Worm (Caenorhabditis elegans) whole organism, young adult: ENCODE results near the gene str-208.

ENCODE experiments used
- D2030.7 ChIP-seq: fragments of 200-800 bp; sonication (Bioruptor generic); IDR thresholded peaks from 2 replicates; pipeline ENCODE4 v1.3.6; 2022; ENCODE audit warnings: missing genetic modification reagents, missing genetic modification characterization, missing compliant biosample characterization
- F37B4.10 ChIP-seq: fragments of 200-800 bp; sonication (Bioruptor generic); IDR thresholded peaks from 2 replicates; pipeline ENCODE4 v1.3.6; 2022; ENCODE audit warnings: missing genetic modification characterization, missing compliant biosample characterization
- F49E8.2 ChIP-seq: sonication (generic microtip); optimal IDR thresholded peaks from 3 replicates; lab custom pipeline; 2017; ENCODE audit warnings: missing genetic modification characterization, mild to moderate bottlenecking, missing compliant biosample characterization, antibody characterized with exemption, moderate library complexity; ENCODE audit not compliant: insufficient read depth
- F57C9.4 ChIP-seq: sonication (generic microtip); optimal IDR thresholded peaks from 2 replicates; lab custom pipeline; 2017; ENCODE audit warnings: mild to moderate bottlenecking, missing genetic modification characterization, missing compliant biosample characterization
- Y53F4B.3 ChIP-seq: fragments of 200-800 bp; sonication (Bioruptor generic); IDR thresholded peaks from 2 replicates; pipeline ENCODE4 v1.3.6; 2022; ENCODE audit warnings: missing genetic modification reagents, missing genetic modification characterization, missing compliant biosample characterization
- Y56A3A.18 ChIP-seq: fragments of 200-800 bp; sonication (Bioruptor generic); IDR thresholded peaks from 2 replicates; pipeline ENCODE4 v1.3.6; 2022; ENCODE audit warnings: missing genetic modification reagents, missing genetic modification characterization, missing compliant biosample characterization
- athp-1 ChIP-seq: sonication (generic microtip); optimal IDR thresholded peaks from 2 replicates; lab custom pipeline; 2017; ENCODE audit warnings: mild to moderate bottlenecking, missing genetic modification characterization, missing compliant biosample characterization
- bed-1 ChIP-seq: fragments of 200-800 bp; sonication (Bioruptor generic); IDR thresholded peaks from 2 replicates; pipeline ENCODE4 v1.3.6; 2022; ENCODE audit warnings: missing genetic modification reagents, missing genetic modification characterization, missing compliant biosample characterization
- cebp-1 ChIP-seq, 2 experiments: fragments of 200-800 bp in 1 of 2; sonication (Bioruptor generic) in 1 of 2; sonication (generic microtip) in 1 of 2; IDR thresholded peaks in 1 of 2; optimal IDR thresholded peaks in 1 of 2; 2 replicates each; pipeline versions ENCODE4 v1.3.6 to Lab custom; 2017 to 2022; ENCODE audit warnings: missing compliant biosample characterization in 2 of 2, missing genetic modification characterization in 2 of 2, mild to moderate bottlenecking in 1 of 2, missing genetic modification reagents in 1 of 2, moderate library complexity in 1 of 2
- ceh-58 ChIP-seq: fragments of 200-800 bp; sonication (Bioruptor generic); IDR thresholded peaks from 2 replicates; pipeline ENCODE4 v1.3.6; 2022; ENCODE audit warnings: missing genetic modification characterization, missing compliant biosample characterization
- dpl-1 ChIP-seq: fragments of 150-350 bp; optimal IDR thresholded peaks from 2 replicates; lab custom pipeline; 2014; ENCODE audit warnings: missing biosample characterization, missing genetic modification reagents, missing genetic modification characterization
- egrh-3 ChIP-seq: fragments of 200-800 bp; sonication (Bioruptor generic); IDR thresholded peaks from 2 replicates; pipeline ENCODE4 v1.3.6; 2022; ENCODE audit warnings: missing genetic modification reagents, missing genetic modification characterization, missing compliant biosample characterization
- hlh-26 ChIP-seq: fragments of 200-800 bp; sonication (Bioruptor generic); conservative IDR thresholded peaks from 2 replicates; pipeline ENCODE4 v1.3.6; 2022; ENCODE audit warnings: missing genetic modification reagents, missing genetic modification characterization, missing compliant biosample characterization
- hsf-1 ChIP-seq: fragments of 200-800 bp; sonication (Bioruptor generic); IDR thresholded peaks from 2 replicates; pipeline ENCODE4 v1.3.6; 2022; ENCODE audit warnings: missing genetic modification reagents, missing genetic modification characterization, missing compliant biosample characterization
- lin-54 ChIP-seq: fragments of 200-800 bp; sonication (Bioruptor generic); optimal IDR thresholded peaks from 2 replicates; lab custom pipeline; 2018; ENCODE audit warnings: mild to moderate bottlenecking, missing genetic modification characterization, missing compliant biosample characterization
- lir-1 ChIP-seq: fragments of 200-800 bp; sonication (Bioruptor generic); conservative IDR thresholded peaks from 2 replicates; pipeline ENCODE4 v1.3.6; 2022; ENCODE audit warnings: missing genetic modification reagents, missing genetic modification characterization, missing compliant biosample characterization
- lsy-27 ChIP-seq: sonication (generic microtip); optimal IDR thresholded peaks from 2 replicates; lab custom pipeline; 2017; ENCODE audit warnings: missing genetic modification characterization, mild to moderate bottlenecking, missing compliant biosample characterization, antibody characterized with exemption, missing genotype, borderline replicate concordance; ENCODE audit not compliant: insufficient read depth
- madf-3 ChIP-seq: fragments of 200-800 bp; sonication (Bioruptor generic); IDR thresholded peaks from 2 replicates; pipeline ENCODE4 v1.3.6; 2022; ENCODE audit warnings: missing genetic modification reagents, missing genetic modification characterization, missing compliant biosample characterization
- nfya-2 ChIP-seq: fragments of 200-800 bp; sonication (Bioruptor generic); IDR thresholded peaks from 2 replicates; pipeline ENCODE4 v1.3.6; 2022; ENCODE audit warnings: missing genetic modification reagents, missing genetic modification characterization, missing compliant biosample characterization
- rcor-1 ChIP-seq: fragments of 200-800 bp; sonication (Bioruptor generic); IDR thresholded peaks from 2 replicates; pipeline ENCODE4 v1.3.6; 2022; ENCODE audit warnings: missing genetic modification reagents, missing genetic modification characterization, missing compliant biosample characterization
- repo-1 ChIP-seq: sonication (generic microtip); optimal IDR thresholded peaks from 2 replicates; lab custom pipeline; 2017; ENCODE audit warnings: mild to moderate bottlenecking, missing genetic modification characterization, missing compliant biosample characterization
- rpc-1 ChIP-seq, 2 experiments: fragments of 150-350 bp in 1 of 2; sonication (generic microtip) in 1 of 2; optimal IDR thresholded peaks; 2 replicates each; lab custom pipeline; 2014 to 2018; ENCODE audit warnings: missing biosample characterization in 1 of 2, missing genetic modification characterization in 1 of 2, missing genetic modification reagents in 1 of 2, missing genotype in 1 of 2
- sea-2 ChIP-seq: fragments of 200-800 bp; sonication (Bioruptor generic); IDR thresholded peaks from 2 replicates; pipeline ENCODE4 v1.3.6; 2022; ENCODE audit warnings: missing genetic modification characterization, missing compliant biosample characterization
- snpc-1.1 ChIP-seq: sonication (generic microtip); optimal IDR thresholded peaks from 2 replicates; lab custom pipeline; 2017; ENCODE audit warnings: missing genetic modification characterization, mild to moderate bottlenecking, missing compliant biosample characterization, antibody characterized with exemption, moderate library complexity, missing genotype, missing genetic modification reagents; ENCODE audit not compliant: insufficient read depth
- snpc-1.3 ChIP-seq: sonication (generic microtip); optimal IDR thresholded peaks from 2 replicates; lab custom pipeline; 2017; ENCODE audit warnings: missing genetic modification characterization, mild to moderate bottlenecking, missing compliant biosample characterization, antibody characterized with exemption, moderate library complexity, missing genotype, missing genetic modification reagents; ENCODE audit not compliant: insufficient read depth
- snpc-3.4 ChIP-seq: sonication (generic microtip); optimal IDR thresholded peaks from 2 replicates; lab custom pipeline; 2017; ENCODE audit warnings: missing genetic modification characterization, mild to moderate bottlenecking, missing compliant biosample characterization, antibody characterized with exemption, moderate library complexity, missing genotype, missing genetic modification reagents
- somi-1 ChIP-seq: fragments of 200-800 bp; sonication (Bioruptor generic); optimal IDR thresholded peaks from 2 replicates; lab custom pipeline; 2018; ENCODE audit warnings: mild to moderate bottlenecking, missing genetic modification characterization, missing compliant biosample characterization
- xnd-1 ChIP-seq: sonication (generic microtip); optimal IDR thresholded peaks from 2 replicates; lab custom pipeline; 2016; ENCODE audit warnings: missing genotype, missing genetic modification reagents, missing genetic modification characterization, missing compliant biosample characterization
- zfh-2 ChIP-seq: fragments of 200-800 bp; sonication (Bioruptor generic); conservative IDR thresholded peaks from 2 replicates; pipeline ENCODE4 v1.3.6; 2022; ENCODE audit warnings: missing genetic modification reagents, missing genetic modification characterization, missing compliant biosample characterization
- ztf-22 ChIP-seq: fragments of 200-800 bp; sonication (Bioruptor generic); optimal IDR thresholded peaks from 2 replicates; lab custom pipeline; 2018; ENCODE audit warnings: mild to moderate bottlenecking, missing genetic modification characterization, moderate library complexity, missing compliant biosample characterization

str-208 gene

DNA sequence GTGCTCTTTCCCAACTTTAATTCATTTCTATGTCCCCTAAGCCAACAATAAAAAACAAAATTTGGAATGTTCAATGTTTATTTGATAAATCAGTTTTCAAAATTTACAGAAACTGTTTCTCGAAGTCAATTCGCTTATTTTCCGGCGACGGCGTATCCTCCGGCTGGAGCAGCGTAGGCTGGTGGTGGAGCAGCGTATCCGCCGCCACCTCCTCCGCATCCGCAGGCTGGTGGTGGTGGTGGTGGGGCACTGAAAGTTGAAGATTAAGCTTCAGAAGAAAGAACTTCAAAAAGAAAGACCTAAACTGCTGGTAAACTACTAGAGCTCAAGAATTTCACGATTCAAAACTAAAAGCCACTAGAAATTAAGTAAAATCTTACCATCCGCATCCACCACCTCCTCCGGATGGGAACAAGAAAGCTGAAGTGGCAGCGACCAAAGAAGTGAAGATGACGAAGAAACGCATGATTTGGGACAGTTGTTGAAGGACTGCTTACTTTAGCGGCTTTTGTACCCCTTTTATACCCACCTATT lies 38.5 kb upstream of the str-208 start, which contains the start of gene C02E7.7:
TSS of gene C02E7.7 (minus strand) at position 484 of the 534 bp plus-strand sequence.
- TF ChIP-seq egrh-3 (GFP tag; lab: Robert Waterston, UW) (peak; percentile 46; the same call in 1 of the 2 replicates), repo-1 (tag; lab: Kevin White, UChicago) (no peak), rpc-1 (optimal IDR thresholded peaks at IDR 0.05; lab: Kevin White, UChicago) (no peak), rpc-1 (tag; optimal IDR thresholded peaks at IDR 0.05; lab: Kevin White, UChicago) (no peak), zfh-2 (peak; percentile 74), bed-1 (GFP tag; lab: Robert Waterston, UW) (no peak), lir-1 (GFP tag; lab: Robert Waterston, UW) (no peak)
- TF ChIP-seq, all 124 proteins: peak for 2

- TF ChIP-seq hsf-1 (GFP tag; lab: Robert Waterston, UW): 0 out of 2 replicates have a peak, but pooled peaks have one; percentile 29
- no peak for TF ChIP-seq nfya-2 (GFP tag; lab: Robert Waterston, UW)
- no peak for TF ChIP-seq hlh-26
- TF ChIP-seq, all 124 proteins: peak for 1
Measured at ce11 chrV:4918664-4919257, 37.9 kb upstream of the str-208 start, which contains the start of gene C02E7.6. C02E7.6 (plus strand) TSS chrV:4919207.

DNA sequence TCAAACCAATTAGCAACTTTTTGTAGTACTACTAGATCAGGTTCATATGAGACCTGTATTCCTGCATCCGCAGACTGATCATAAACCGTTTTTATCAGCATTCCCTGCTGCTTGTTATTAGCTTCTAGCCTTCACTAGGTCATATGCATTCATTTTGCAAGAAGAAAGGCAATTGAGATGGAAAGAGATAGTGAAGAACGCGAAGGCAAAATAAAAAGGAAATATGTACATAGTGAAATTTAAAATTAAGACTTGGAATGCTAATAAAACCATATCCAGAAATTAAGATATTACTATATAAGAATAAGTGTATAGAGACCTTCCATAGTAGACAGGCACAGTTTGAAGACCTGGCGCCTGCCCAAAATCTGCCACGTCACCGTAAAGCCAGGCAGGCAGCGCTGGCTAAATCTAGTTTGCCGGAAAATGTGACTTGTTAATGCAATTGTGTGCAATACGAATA lies 35.9 kb upstream of the str-208 start, which contains the start of the genes C02E7.8 and srh-23:
TSS of gene C02E7.8 (minus strand) at position 101 of the 463 bp plus-strand sequence.
TSS of gene srh-23 (plus strand) at position 413 of the 463 bp plus-strand sequence.
- no peak for TF ChIP-seq lsy-27
- no peak for TF ChIP-seq somi-1 (GFP tag; lab: Kevin White, UChicago)
- TF ChIP-seq ztf-22 (GFP tag; lab: Kevin White, UChicago): no peak
- no peak for TF ChIP-seq D2030.7 (GFP tag; lab: Robert Waterston, UW)
- TF ChIP-seq F37B4.10 (GFP tag; lab: Robert Waterston, UW): no peak
- TF ChIP-seq hlh-26: no peak
- TF ChIP-seq athp-1 (tag; lab: Kevin White, UChicago): no peak
- no peak for TF ChIP-seq snpc-1.1 (tag; lab: Kevin White, UChicago)
- TF ChIP-seq xnd-1 (tag; lab: Kevin White, UChicago): no peak
- no peak for TF ChIP-seq bed-1 (GFP tag; lab: Robert Waterston, UW)
- no peak for TF ChIP-seq Y53F4B.3 (GFP tag; lab: Robert Waterston, UW)
- no peak for TF ChIP-seq ceh-58 (GFP tag; lab: Robert Waterston, UW)
- no peak for TF ChIP-seq F49E8.2 (tag; lab: Kevin White, UChicago)

ce11 chrV:4922024-4922423 lies 34.6 kb upstream of the str-208 start, which contains the start of gene srh-22:
srh-22 (plus strand) TSS chrV:4922324.
- TF ChIP-seq madf-3: no peak
- TF ChIP-seq dpl-1 (GFP tag; lab: Kevin White, UChicago): no peak
- no peak for TF ChIP-seq sea-2 (GFP tag; lab: Robert Waterston, UW)
- TF ChIP-seq egrh-3 (GFP tag; lab: Robert Waterston, UW): no peak
- no peak for TF ChIP-seq lin-54 (GFP tag; lab: Kevin White, UChicago)
- no peak for TF ChIP-seq bed-1 (GFP tag; lab: Robert Waterston, UW)
- TF ChIP-seq F57C9.4 (tag; lab: Kevin White, UChicago): no peak
- TF ChIP-seq hsf-1 (GFP tag; lab: Robert Waterston, UW): no peak
- TF ChIP-seq Y56A3A.18 (GFP tag; lab: Robert Waterston, UW): no peak
- no peak for TF ChIP-seq snpc-3.4 (tag; lab: Kevin White, UChicago)
- TF ChIP-seq cebp-1 (GFP tag; IDR thresholded peaks at IDR 0.05; lab: Robert Waterston, UW): no peak
- TF ChIP-seq cebp-1 (tag; optimal IDR thresholded peaks at IDR 0.05; lab: Kevin White, UChicago): no peak
- no peak for TF ChIP-seq rcor-1 (GFP tag; lab: Robert Waterston, UW)
- TF ChIP-seq snpc-1.3: no peak
- no peak for TF ChIP-seq somi-1 (GFP tag; lab: Kevin White, UChicago)
